Comparison of ENCODE assay signal across 2 fruit fly cellular contexts in the genomic region with DNA sequence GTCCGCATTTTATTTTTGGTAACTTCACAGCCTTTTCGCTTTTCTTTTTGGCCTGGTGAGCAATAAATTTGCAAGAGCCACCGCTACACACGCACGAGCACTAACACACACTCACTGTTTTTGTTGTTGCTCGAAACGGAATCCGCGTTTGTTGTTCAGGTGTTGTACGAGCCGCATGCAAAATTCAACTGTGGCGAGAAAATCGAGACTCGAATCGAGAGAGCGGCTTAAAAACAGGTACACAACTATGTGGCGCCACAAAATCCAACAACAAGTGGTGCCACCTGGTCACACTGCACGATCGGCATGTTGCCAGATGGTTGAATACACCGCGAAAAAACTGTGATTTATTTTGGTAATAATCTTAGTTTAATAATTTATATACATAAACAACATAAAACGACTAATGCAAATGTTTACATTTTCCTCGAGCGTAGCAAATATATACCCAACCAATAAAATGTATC.
TF ChIP-seq lines count a peak whose summit lies in the region.

A gene (minus strand): TSS at position 172 of the 467 bp plus-strand sequence.

TF ChIP-seq in whole organism, embryonic, 481 proteins besides CTCF, POLR2A, EP300 and RAD21 (continued from another document and continues in another):
- TF ChIP-seq Gug (GFP tag; IDR thresholded peaks at IDR 0.05; lab: Robert Waterston, UW) (peak; percentile 57; the same call in 3 of the 4 replicates), chn (GFP tag; optimal IDR thresholded peaks at IDR 0.05; lab: Kevin White, UChicago) (peak; percentile 61), CG4328 (GFP tag; optimal IDR thresholded peaks at IDR 0.05; lab: Kevin White, UChicago) (no peak), Rfx (GFP tag; IDR thresholded peaks at IDR 0.05; lab: Robert Waterston, UW) (peak; percentile 72), Atf3 (GFP tag; optimal IDR thresholded peaks at IDR 0.05; lab: Kevin White, UChicago) (no peak), CG17186 (GFP tag; optimal IDR thresholded peaks at IDR 0.05; lab: Kevin White, UChicago) (peak; percentile 46), grn (GFP tag; optimal IDR thresholded peaks at IDR 0.05; lab: Kevin White, UChicago) (no peak), ind (GFP tag; optimal IDR thresholded peaks at IDR 0.05; lab: Kevin White, UChicago) (peak; percentile 35), CG8359 (GFP tag; optimal IDR thresholded peaks at IDR 0.05; lab: Kevin White, UChicago; ENCODE audit: borderline replicate concordance) (no peak), CG2712 (tag; optimal IDR thresholded peaks at IDR 0.05; lab: Kevin White, UChicago) (peak; percentile 80), CG6791 (GFP tag; IDR thresholded peaks at IDR 0.05; lab: Robert Waterston, UW; ENCODE audit: partially characterized antibody) (peak; percentile 30; the same call in 1 of the 3 replicates), CG18619 (GFP tag; optimal IDR thresholded peaks at IDR 0.05; lab: Kevin White, UChicago) (peak; percentile 26), pita (GFP tag; optimal IDR thresholded peaks at IDR 0.05; lab: Kevin White, UChicago) (no peak), CG4424 (GFP tag; optimal IDR thresholded peaks at IDR 0.05; lab: Kevin White, UChicago) (peak; percentile 66), CG3281 (GFP tag; optimal IDR thresholded peaks at IDR 0.05; lab: Kevin White, UChicago) (peak; percentile 36), CG2199 (GFP tag; IDR thresholded peaks at IDR 0.05; lab: Robert Waterston, UW) (peak; percentile 42; the same call in 1 of the 3 replicates), CG4404 (GFP tag; IDR thresholded peaks at IDR 0.05; lab: Robert Waterston, UW) (no peak), slp2 (GFP tag; optimal IDR thresholded peaks at IDR 0.05; lab: Kevin White, UChicago) (no peak), Drgx (GFP tag; IDR thresholded peaks at IDR 0.05; lab: Robert Waterston, UW) (peak; percentile 65), CG14710 (tag; optimal IDR thresholded peaks at IDR 0.05; lab: Kevin White, UChicago) (peak; percentile 68), sima (GFP tag; optimal IDR thresholded peaks at IDR 0.05; lab: Kevin White, UChicago) (no peak), dmrt11E (tag; optimal IDR thresholded peaks at IDR 0.05; lab: Kevin White, UChicago) (peak; percentile 61), CG3065 (GFP tag; optimal IDR thresholded peaks at IDR 0.05; lab: Kevin White, UChicago) (peak; percentile 7), CG3847 (GFP tag; IDR thresholded peaks at IDR 0.05; lab: Robert Waterston, UW) (peak; percentile 78), TFAM (GFP tag; optimal IDR thresholded peaks at IDR 0.05; lab: Kevin White, UChicago) (no peak), zen (tag; optimal IDR thresholded peaks at IDR 0.05; lab: Kevin White, UChicago) (peak; percentile 60), klu (GFP tag; IDR thresholded peaks at IDR 0.05; lab: Robert Waterston, UW) (no peak), Nf-YC (tag; optimal IDR thresholded peaks at IDR 0.05; lab: Kevin White, UChicago) (peak; percentile 38), CG15514 (GFP tag; optimal IDR thresholded peaks at IDR 0.05; lab: Kevin White, UChicago) (peak; percentile 65), C15 (GFP tag; IDR thresholded peaks at IDR 0.05; lab: Robert Waterston, UW) (no peak), fu2 (GFP tag; optimal IDR thresholded peaks at IDR 0.05; lab: Kevin White, UChicago) (peak; percentile 31), Max (GFP tag; optimal IDR thresholded peaks at IDR 0.05; lab: Kevin White, UChicago) (peak; percentile 56), CG17359 (tag; optimal IDR thresholded peaks at IDR 0.05; lab: Kevin White, UChicago) (peak; percentile 62), schlank (tag; optimal IDR thresholded peaks at IDR 0.05; lab: Kevin White, UChicago) (no peak), Dbx (GFP tag; IDR thresholded peaks at IDR 0.05; lab: Robert Waterston, UW) (peak; percentile 61; the same call in 1 of the 3 replicates), CG12299 (tag; optimal IDR thresholded peaks at IDR 0.05; lab: Kevin White, UChicago) (peak; percentile 23), psq (GFP tag; optimal IDR thresholded peaks at IDR 0.05; lab: Kevin White, UChicago) (no peak), CG17802 (tag; optimal IDR thresholded peaks at IDR 0.05; lab: Kevin White, UChicago) (no peak), dpn (GFP tag; optimal IDR thresholded peaks at IDR 0.05; lab: Kevin White, UChicago) (peak; percentile 61 to 68), luna (GFP tag; optimal IDR thresholded peaks at IDR 0.05; lab: Kevin White, UChicago) (no peak), CG13624 (GFP tag; optimal IDR thresholded peaks at IDR 0.05; lab: Kevin White, UChicago) (no peak), CG9876 (GFP tag; optimal IDR thresholded peaks at IDR 0.05; lab: Kevin White, UChicago) (no peak), CG18262 (tag; optimal IDR thresholded peaks at IDR 0.05; lab: Kevin White, UChicago) (peak; percentile 72), CG3163 (GFP tag; optimal IDR thresholded peaks at IDR 0.05; lab: Kevin White, UChicago) (no peak), Sox102F (GFP tag; optimal IDR thresholded peaks at IDR 0.05; lab: Kevin White, UChicago) (peak; percentile 74), Taf1 (GFP tag; IDR thresholded peaks at IDR 0.05; lab: Robert Waterston, UW) (peak; percentile 29; the same call in 1 of the 2 replicates), NfI (GFP tag; optimal IDR thresholded peaks at IDR 0.05; lab: Kevin White, UChicago) (peak; percentile 52), CG13123 (GFP tag; optimal IDR thresholded peaks at IDR 0.05; lab: Kevin White, UChicago) (peak; percentile 34), ac (GFP tag; optimal IDR thresholded peaks at IDR 0.05; lab: Kevin White, UChicago) (no peak), Blimp-1 (GFP tag; optimal IDR thresholded peaks at IDR 0.05; lab: Kevin White, UChicago) (no peak), CG4730 (GFP tag; IDR thresholded peaks at IDR 0.05; lab: Robert Waterston, UW) (no peak), scrt (GFP tag; optimal IDR thresholded peaks at IDR 0.05; lab: Kevin White, UChicago) (peak; percentile 25), CG3838 (GFP tag; optimal IDR thresholded peaks at IDR 0.05; lab: Kevin White, UChicago) (peak; percentile 61), Spps (tag; optimal IDR thresholded peaks at IDR 0.05; lab: Kevin White, UChicago) (peak; percentile 45), sc (optimal IDR thresholded peaks at IDR 0.05; lab: Kevin White, UChicago) (no peak), sc (GFP tag; optimal IDR thresholded peaks at IDR 0.05; lab: Kevin White, UChicago) (peak; percentile 20), peb (GFP tag; IDR thresholded peaks at IDR 0.05; lab: Robert Waterston, UW) (no peak; the same call in 1 of the 2 replicates), repo (GFP tag; optimal IDR thresholded peaks at IDR 0.05; lab: Kevin White, UChicago) (peak; percentile 18), CG9932 (GFP tag; IDR thresholded peaks at IDR 0.05; lab: Robert Waterston, UW) (peak; percentile 73), CG10209 (GFP tag; optimal IDR thresholded peaks at IDR 0.05; lab: Kevin White, UChicago) (peak; percentile 52), Deaf1 (tag; optimal IDR thresholded peaks at IDR 0.05; lab: Kevin White, UChicago) (peak; percentile 23), Hand (GFP tag; optimal IDR thresholded peaks at IDR 0.05; lab: Kevin White, UChicago) (no peak), CG2875 (GFP tag; optimal IDR thresholded peaks at IDR 0.05; lab: Kevin White, UChicago) (peak; percentile 34)

TF ChIP-seq in whole organism, prepupa, 60 proteins besides CTCF, POLR2A, EP300 and RAD21 (continued from another document):
- TF ChIP-seq Eip75B (GFP tag; optimal IDR thresholded peaks at IDR 0.05; lab: Kevin White, UChicago) (no peak), CG8632 (GFP tag; optimal IDR thresholded peaks at IDR 0.05; lab: Kevin White, UChicago) (peak; percentile 47), CG6276 (GFP tag; optimal IDR thresholded peaks at IDR 0.05; lab: Kevin White, UChicago) (no peak), CG32006 (GFP tag; optimal IDR thresholded peaks at IDR 0.05; lab: Kevin White, UChicago) (no peak), CG6854 (GFP tag; optimal IDR thresholded peaks at IDR 0.05; lab: Kevin White, UChicago) (peak; percentile 6), CG4318 (GFP tag; optimal IDR thresholded peaks at IDR 0.05; lab: Kevin White, UChicago) (no peak), Sox15 (GFP tag; optimal IDR thresholded peaks at IDR 0.05; lab: Kevin White, UChicago) (peak; percentile 19), CG11294 (GFP tag; IDR thresholded peaks at IDR 0.05; lab: Robert Waterston, UW) (no peak; the same call in 1 of the 2 replicates), CG15336 (GFP tag; IDR thresholded peaks at IDR 0.05; lab: Robert Waterston, UW) (peak; percentile 79)
TF ChIP-seq in whole organism, prepupa: peak in this region for 31.
